Worm (Caenorhabditis elegans) whole organism, L3 larva: ENCODE measurements around the gene F54F2.14.

Source experiments
- aly-2 ChIP-seq: fragments of 150-350 bp; optimal IDR thresholded peaks from 2 replicates; lab custom pipeline; 2014; ENCODE audit warnings: missing biosample characterization, missing genetic modification characterization
- elt-1 ChIP-seq: fragments of 150-350 bp; optimal IDR thresholded peaks from 2 replicates; lab custom pipeline; 2014; ENCODE audit warnings: missing biosample characterization, missing genetic modification characterization
- eor-1 ChIP-seq, 2 experiments: fragments of 150-350 bp; optimal IDR thresholded peaks; 2 replicates each; lab custom pipeline; 2014 to 2018; ENCODE audit warnings: missing biosample characterization in 2 of 2, missing genetic modification characterization in 2 of 2
- nhr-23 ChIP-seq: fragments of 150-350 bp; optimal IDR thresholded peaks from 2 replicates; lab custom pipeline; 2014; ENCODE audit warnings: missing biosample characterization, missing genetic modification reagents, missing genetic modification characterization
- nhr-237 ChIP-seq: fragments of 150-350 bp; optimal IDR thresholded peaks from 2 replicates; lab custom pipeline; 2014; ENCODE audit warnings: missing biosample characterization, missing genetic modification characterization
- nhr-25 ChIP-seq: sonication (generic microtip); optimal IDR thresholded peaks from 2 replicates; lab custom pipeline; 2017; ENCODE audit warnings: missing biosample characterization, missing genetic modification characterization
- zag-1 ChIP-seq: fragments of 150-350 bp; optimal IDR thresholded peaks from 2 replicates; lab custom pipeline; 2014; ENCODE audit warnings: missing biosample characterization, missing genetic modification characterization

- TF ChIP-seq zag-1 (no peak), eor-1 (tag; optimal IDR thresholded peaks at IDR 0.05; lab: Kevin White, UChicago) (no peak), nhr-237 (no peak), aly-2 (tag; lab: Kevin White, UChicago) (no peak), elt-1 (no peak), nhr-23 (tag; lab: Kevin White, UChicago) (no peak), nhr-25 (tag; lab: Kevin White, UChicago) (no peak)
Observed at ce11 chrIII:8765030-8765429, 26.3 kb upstream of the F54F2.14 start.
